Worm (Caenorhabditis elegans) whole organism, early embryonic: ENCODE data around the gene fbxa-220.

Experiments
- B0310.2 ChIP-seq: sonication (generic microtip); optimal IDR thresholded peaks from 2 replicates; lab custom pipeline; 2016; ENCODE audit warnings: mild to moderate bottlenecking, missing genetic modification characterization, missing compliant biosample characterization
- F13C5.2 ChIP-seq: sonication (generic microtip); optimal IDR thresholded peaks from 2 replicates; lab custom pipeline; 2017; ENCODE audit warnings: mild to moderate bottlenecking, missing genetic modification characterization, inconsistent platforms, missing compliant biosample characterization
- aly-1 ChIP-seq: sonication (generic microtip); optimal IDR thresholded peaks from 2 replicates; lab custom pipeline; 2016; ENCODE audit warnings: missing genetic modification characterization, missing compliant biosample characterization
- ama-1 ChIP-seq: fragments of 150-350 bp; optimal IDR thresholded peaks from 2 replicates; lab custom pipeline; 2014
- ceh-13 ChIP-seq: fragments of 200-800 bp; sonication (Bioruptor generic); optimal IDR thresholded peaks from 2 replicates; lab custom pipeline; 2018; ENCODE audit warnings: mild to moderate bottlenecking, missing genetic modification characterization, missing compliant biosample characterization
- ceh-36 ChIP-seq: sonication (generic microtip); optimal IDR thresholded peaks from 2 replicates; lab custom pipeline; 2016; ENCODE audit warnings: missing genetic modification characterization, inconsistent platforms, missing compliant biosample characterization
- ets-7 ChIP-seq: sonication (generic microtip); optimal IDR thresholded peaks from 2 replicates; lab custom pipeline; 2016; ENCODE audit warnings: missing genotype, missing genetic modification characterization, missing compliant biosample characterization
- flt-1 ChIP-seq: fragments of 200-800 bp; sonication (Bioruptor generic); IDR thresholded peaks from 2 replicates; pipeline ENCODE4 v1.3.6; 2022; ENCODE audit warnings: missing genetic modification characterization, missing compliant biosample characterization
- hmbx-1 ChIP-seq: sonication (generic microtip); optimal IDR thresholded peaks from 2 replicates; lab custom pipeline; 2016; ENCODE audit warnings: mild to moderate bottlenecking, missing genetic modification characterization, missing compliant biosample characterization
- hmg-4 ChIP-seq: fragments of 200-800 bp; sonication (Bioruptor generic); optimal IDR thresholded peaks from 2 replicates; lab custom pipeline; 2018; ENCODE audit warnings: mild to moderate bottlenecking, missing genetic modification characterization, missing compliant biosample characterization
- hnd-1 ChIP-seq: sonication (generic microtip); optimal IDR thresholded peaks from 2 replicates; lab custom pipeline; 2016; ENCODE audit warnings: missing genetic modification characterization, missing compliant biosample characterization
- pes-1 ChIP-seq: fragments of 200-800 bp; sonication (Bioruptor generic); IDR thresholded peaks from 2 replicates; pipeline ENCODE4 v1.3.6; 2022; ENCODE audit warnings: missing genetic modification reagents, missing genetic modification characterization, missing compliant biosample characterization
- scrt-1 ChIP-seq: fragments of 200-800 bp; sonication (Bioruptor generic); IDR thresholded peaks from 2 replicates; pipeline ENCODE4 v1.3.6; 2022; ENCODE audit warnings: missing genetic modification characterization, missing compliant biosample characterization
- sea-1 ChIP-seq: fragments of 200-800 bp; sonication (Bioruptor generic); conservative IDR thresholded peaks from 2 replicates; pipeline ENCODE4 v1.3.6; 2022; ENCODE audit warnings: missing genetic modification characterization, missing compliant biosample characterization
- tbx-11 ChIP-seq: fragments of 200-800 bp; sonication (Bioruptor generic); IDR thresholded peaks from 2 replicates; pipeline ENCODE4 v1.3.6; 2022; ENCODE audit warnings: missing genetic modification characterization, missing compliant biosample characterization
- tbx-37 ChIP-seq: fragments of 200-800 bp; sonication (Bioruptor generic); conservative IDR thresholded peaks from 2 replicates; pipeline ENCODE4 v1.3.6; 2022; ENCODE audit warnings: missing genetic modification reagents, missing genetic modification characterization, missing compliant biosample characterization
- tra-4 ChIP-seq: sonication (generic microtip); optimal IDR thresholded peaks from 2 replicates; lab custom pipeline; 2017; ENCODE audit warnings: missing genetic modification characterization, missing compliant biosample characterization

fbxa-220 gene

DNA sequence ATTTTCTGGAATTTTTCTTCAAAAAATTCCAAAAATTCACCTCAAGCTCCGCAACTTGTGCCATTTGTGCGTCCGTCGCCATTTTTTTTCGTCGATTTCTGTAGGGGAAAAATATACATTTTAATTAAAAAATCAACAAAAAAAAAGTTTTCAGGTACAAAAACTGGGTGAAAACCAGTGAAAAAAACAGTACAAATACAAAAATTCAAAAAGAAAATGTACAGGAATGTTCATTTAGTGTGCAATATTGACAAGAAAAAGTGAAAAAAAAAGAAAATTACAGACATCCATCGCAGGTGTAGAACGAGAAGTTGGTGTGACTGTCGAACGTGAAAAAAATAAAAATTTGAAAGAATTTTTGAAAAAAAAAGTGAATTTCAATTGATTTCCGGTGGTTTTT lies 18.8 kb upstream of the fbxa-220 start, which contains the start of gene tin-10:
tin-10 (minus strand) TSS at position 101 of the 400 bp plus-strand sequence.
- no peak for TF ChIP-seq ceh-13
- TF ChIP-seq B0310.2: no peak
- TF ChIP-seq aly-1 (tag; lab: Kevin White, UChicago): no peak
- no peak for TF ChIP-seq pes-1
- no peak for TF ChIP-seq scrt-1 (GFP tag; lab: Robert Waterston, UW)
- no peak for TF ChIP-seq tbx-37
- no peak for TF ChIP-seq ceh-36
- TF ChIP-seq flt-1 (GFP tag; lab: Robert Waterston, UW): no peak
- TF ChIP-seq tbx-11 (GFP tag; lab: Robert Waterston, UW): no peak
- no peak for TF ChIP-seq hnd-1 (tag; lab: Kevin White, UChicago)
- no peak for TF ChIP-seq ets-7 (tag; lab: Kevin White, UChicago)
- no peak for TF ChIP-seq sea-1 (GFP tag; lab: Robert Waterston, UW)
- no peak for TF ChIP-seq hmg-4
- no peak for TF ChIP-seq ama-1 (lab: Kevin White, UChicago)
- TF ChIP-seq F13C5.2: no peak

DNA sequence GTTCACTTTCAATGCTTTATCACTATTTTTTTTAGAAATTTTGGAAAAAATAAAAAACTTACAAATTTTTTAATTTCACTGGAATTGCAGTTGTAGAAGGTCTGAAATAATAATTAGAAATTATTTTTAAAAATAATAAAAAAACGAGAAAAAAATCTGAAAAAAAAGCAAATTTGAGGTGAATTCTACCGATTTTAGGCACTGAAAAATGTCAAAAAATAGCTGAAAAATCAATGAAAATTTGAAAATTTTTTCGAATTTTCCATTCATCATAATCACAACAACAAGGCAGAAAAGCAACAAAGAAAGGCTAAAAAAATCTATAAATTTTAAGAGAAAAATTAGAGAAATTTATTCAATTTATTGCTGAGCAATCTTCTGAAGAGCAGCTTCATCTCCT lies 16.7 kb upstream of the fbxa-220 start, which contains the start of gene nars-2:
nars-2 (minus strand) TSS at position 101 of the 400 bp plus-strand sequence.
- TF ChIP-seq ceh-13 (no peak), flt-1 (GFP tag; lab: Robert Waterston, UW) (no peak), hnd-1 (tag; lab: Kevin White, UChicago) (no peak), ceh-36 (no peak), F13C5.2 (no peak), sea-1 (GFP tag; lab: Robert Waterston, UW) (no peak), hmbx-1 (tag; lab: Kevin White, UChicago) (no peak), ama-1 (lab: Kevin White, UChicago) (no peak), scrt-1 (GFP tag; lab: Robert Waterston, UW) (no peak), ets-7 (tag; lab: Kevin White, UChicago) (no peak), tbx-37 (no peak), hmg-4 (no peak), aly-1 (tag; lab: Kevin White, UChicago) (no peak), tbx-11 (GFP tag; lab: Robert Waterston, UW) (no peak), tra-4 (tag; lab: Kevin White, UChicago) (no peak), B0310.2 (no peak), pes-1 (no peak)

DNA sequence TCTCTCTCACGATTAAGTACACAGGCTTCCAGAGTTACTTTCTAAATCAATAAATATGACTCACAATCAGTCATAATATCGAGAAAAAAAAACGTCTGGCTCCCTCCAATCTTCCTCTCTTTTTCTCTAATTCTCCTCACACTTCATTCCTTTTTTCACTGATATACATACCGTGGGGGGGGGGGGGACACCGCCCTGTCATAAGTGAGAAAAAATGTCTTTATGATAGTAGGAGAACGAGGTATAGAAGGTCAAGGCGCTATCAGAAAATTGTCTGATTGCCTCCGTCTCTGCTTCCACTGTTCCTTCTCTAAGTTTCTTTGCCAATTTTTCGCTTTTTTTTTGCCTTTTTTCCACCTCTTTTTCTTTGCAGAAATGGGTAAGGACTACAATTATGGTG lies 12.5 kb upstream of the fbxa-220 start, which contains the start of gene Y66D12A.24:
Y66D12A.24 (plus strand) TSS at position 370 of the 400 bp plus-strand sequence.
- TF ChIP-seq B0310.2 (no peak), hmg-4 (no peak), tbx-37 (no peak), scrt-1 (GFP tag; lab: Robert Waterston, UW) (no peak), ceh-13 (no peak), ama-1 (lab: Kevin White, UChicago) (no peak), aly-1 (tag; lab: Kevin White, UChicago) (no peak)

DNA sequence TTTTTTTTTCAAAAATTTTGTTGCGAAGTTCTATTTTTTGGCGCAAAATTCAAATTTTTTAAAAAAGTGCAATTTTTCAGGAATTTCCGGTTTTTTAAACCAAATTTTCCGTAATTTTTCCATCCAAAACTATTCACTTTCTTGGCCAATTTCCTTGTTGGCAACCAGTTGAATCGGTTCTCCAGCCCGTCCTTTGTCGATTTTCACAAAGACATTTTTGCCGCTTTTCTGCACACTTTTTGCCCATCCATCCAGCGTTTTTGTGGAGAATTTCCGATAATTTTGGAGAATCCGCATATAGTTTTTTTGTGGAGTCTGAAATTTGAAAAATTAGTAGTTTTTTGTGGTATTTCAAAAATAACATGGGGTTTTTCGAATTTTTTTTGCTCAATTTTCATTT lies 8.5 kb upstream of the fbxa-220 start:
- TF ChIP-seq B0310.2 (no peak), hmbx-1 (tag; lab: Kevin White, UChicago) (no peak), sea-1 (GFP tag; lab: Robert Waterston, UW) (no peak), aly-1 (tag; lab: Kevin White, UChicago) (no peak), scrt-1 (GFP tag; lab: Robert Waterston, UW) (no peak), ets-7 (tag; lab: Kevin White, UChicago) (no peak), hnd-1 (tag; lab: Kevin White, UChicago) (no peak), ceh-13 (no peak), pes-1 (no peak), ceh-36 (no peak), flt-1 (GFP tag; lab: Robert Waterston, UW) (no peak), tra-4 (tag; lab: Kevin White, UChicago) (no peak), tbx-37 (no peak), F13C5.2 (no peak), hmg-4 (no peak)

DNA sequence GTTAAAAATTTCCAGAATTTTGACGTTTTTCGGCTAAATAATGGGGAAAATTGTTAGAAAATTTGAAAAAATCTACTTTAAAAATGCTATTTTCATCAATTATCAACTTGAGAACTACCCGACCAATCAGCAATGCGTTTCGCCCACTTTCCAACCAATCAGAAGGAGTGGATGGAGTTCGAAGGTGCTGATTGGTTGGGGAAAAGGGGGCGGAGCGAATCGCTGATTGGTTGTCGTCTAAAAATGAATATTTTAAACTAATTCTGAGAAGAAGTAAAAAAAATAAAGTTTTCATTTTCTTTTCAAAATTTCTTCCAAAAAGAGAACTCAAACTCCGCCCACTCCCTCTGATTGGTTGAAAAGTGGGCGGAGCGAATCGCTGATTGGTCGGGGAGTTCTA lies 6.2 kb upstream of the fbxa-220 start:
- no peak for TF ChIP-seq B0310.2
- TF ChIP-seq ceh-36: no peak
- no peak for TF ChIP-seq sea-1 (GFP tag; lab: Robert Waterston, UW)
- no peak for TF ChIP-seq ama-1 (lab: Kevin White, UChicago)
- no peak for TF ChIP-seq ets-7 (tag; lab: Kevin White, UChicago)
- TF ChIP-seq ceh-13: no peak
- no peak for TF ChIP-seq hmbx-1 (tag; lab: Kevin White, UChicago)
- no peak for TF ChIP-seq pes-1
- TF ChIP-seq scrt-1 (GFP tag; lab: Robert Waterston, UW): no peak
- no peak for TF ChIP-seq flt-1 (GFP tag; lab: Robert Waterston, UW)
- TF ChIP-seq tra-4 (tag; lab: Kevin White, UChicago): no peak
- TF ChIP-seq F13C5.2: no peak
- TF ChIP-seq tbx-11 (GFP tag; lab: Robert Waterston, UW): no peak
- TF ChIP-seq hmg-4: no peak

DNA sequence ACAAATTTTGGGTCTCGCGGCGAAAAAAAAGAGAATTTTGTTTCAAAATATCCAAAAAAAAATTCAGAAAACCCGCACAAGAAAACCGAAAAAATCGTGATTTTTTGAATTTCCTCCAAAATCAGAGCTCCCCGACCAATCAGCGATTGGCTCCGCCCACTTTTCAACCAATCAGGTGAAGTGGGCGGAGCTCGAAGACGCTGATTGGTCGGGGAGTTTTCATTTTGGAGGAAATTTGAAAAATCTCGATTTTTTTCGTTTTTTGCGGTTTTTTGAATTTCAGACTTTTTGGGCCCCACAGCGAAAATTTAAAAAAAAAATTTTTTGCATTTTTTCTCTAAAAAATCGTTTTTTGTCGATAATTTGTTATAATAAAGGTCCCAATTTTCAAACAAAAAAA lies 5.6 kb upstream of the fbxa-220 start:
- TF ChIP-seq ceh-36 (no peak), tra-4 (tag; lab: Kevin White, UChicago) (no peak), hmg-4 (no peak), ceh-13 (no peak), ama-1 (lab: Kevin White, UChicago) (no peak), ets-7 (tag; lab: Kevin White, UChicago) (no peak), aly-1 (tag; lab: Kevin White, UChicago) (no peak), hmbx-1 (tag; lab: Kevin White, UChicago) (no peak), hnd-1 (tag; lab: Kevin White, UChicago) (no peak), F13C5.2 (no peak), flt-1 (GFP tag; lab: Robert Waterston, UW) (no peak), scrt-1 (GFP tag; lab: Robert Waterston, UW) (no peak), sea-1 (GFP tag; lab: Robert Waterston, UW) (no peak), tbx-11 (GFP tag; lab: Robert Waterston, UW) (no peak), tbx-37 (no peak), pes-1 (no peak), B0310.2 (no peak)

DNA sequence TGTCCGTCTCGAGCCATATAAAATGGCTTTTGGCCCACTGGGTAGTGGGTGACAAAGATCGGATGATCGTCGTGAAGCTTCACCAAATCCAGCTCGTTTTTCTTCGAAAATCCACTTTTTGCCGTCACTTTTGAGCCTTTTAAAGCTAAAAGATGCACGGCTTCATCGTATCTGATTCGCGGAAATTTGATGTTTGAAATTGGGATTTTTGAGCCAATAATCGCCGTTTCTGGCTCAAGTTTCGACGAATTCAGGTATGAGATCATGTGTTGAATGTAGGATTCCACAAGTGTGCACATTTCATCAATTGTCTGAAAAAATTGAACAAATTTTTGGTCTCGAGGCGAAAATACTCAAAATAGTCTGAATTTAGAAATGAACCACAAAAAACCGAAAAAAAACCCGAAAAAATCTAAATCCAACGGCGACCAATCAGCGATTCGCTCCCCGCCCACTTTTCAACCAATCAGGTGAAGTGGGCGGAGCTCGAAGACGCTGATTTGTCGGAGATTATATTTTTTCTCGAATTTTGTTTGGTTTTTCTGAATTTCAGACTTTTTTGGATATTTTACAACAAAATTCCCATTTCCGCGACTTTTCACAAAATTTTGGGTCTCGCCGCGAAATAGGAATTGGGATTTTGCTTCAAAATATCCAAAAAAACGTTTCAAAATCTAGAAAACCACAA lies 4.8 kb upstream of the fbxa-220 start:
- TF ChIP-seq ama-1 (lab: Kevin White, UChicago) (no peak), tra-4 (tag; lab: Kevin White, UChicago) (no peak)
